Worm (Caenorhabditis elegans): Measurements from ENCODE around the gene F35A5.1.

Gene F35A5.1

DNA sequence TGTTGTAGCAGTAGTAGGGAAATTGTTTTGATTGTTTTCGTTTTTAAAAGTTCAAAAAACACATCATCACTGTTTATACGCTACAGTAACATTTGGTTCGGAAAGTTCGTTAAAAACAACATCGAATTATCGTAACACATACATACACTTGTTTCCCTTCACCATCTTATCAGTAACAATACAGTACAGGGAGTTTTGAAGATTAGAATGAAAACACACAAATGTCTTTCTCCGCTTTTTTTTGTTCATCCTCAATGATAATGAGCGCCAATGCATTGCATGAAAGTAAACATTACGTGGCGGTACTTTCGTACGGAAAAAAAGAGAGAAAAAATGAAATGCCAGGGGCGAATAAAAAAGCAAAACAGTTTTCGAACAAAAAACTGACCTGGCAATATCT, 22.3 kb downstream of the F35A5.1 start (continued):
- TF ChIP-seq snpc-3.4 (tag; optimal IDR thresholded peaks at IDR 0.05) (no peak), nhr-80 (tag; optimal IDR thresholded peaks at IDR 0.05) (peak; percentile 90), rcor-1 (GFP tag; IDR thresholded peaks at IDR 0.05) (no peak), athp-1 (tag; optimal IDR thresholded peaks at IDR 0.05) (no peak), bed-2 (GFP tag; IDR thresholded peaks at IDR 0.05) (no peak), Y53G8AR.9 (GFP tag; conservative IDR thresholded peaks at IDR 0.05) (no peak), ceh-58 (GFP tag; IDR thresholded peaks at IDR 0.05) (no peak), nfya-2 (GFP tag; IDR thresholded peaks at IDR 0.05) (no peak), zfh-2 (GFP tag; conservative IDR thresholded peaks at IDR 0.05) (no peak), ZK185.1 (tag; optimal IDR thresholded peaks at IDR 0.05; ENCODE audit: poor library complexity, severe bottlenecking) (no peak), F22D6.2 (tag; optimal IDR thresholded peaks at IDR 0.05) (no peak), unc-130 (GFP tag; optimal IDR thresholded peaks at IDR 0.05) (no peak), dox-1 (GFP tag; IDR thresholded peaks at IDR 0.05) (0 out of 2 replicates have a peak, but pooled peaks have one; percentile 16), ztf-3 (GFP tag; optimal IDR thresholded peaks at IDR 0.05) (no peak), mel-28 (tag; optimal IDR thresholded peaks at IDR 0.05; ENCODE audit: borderline replicate concordance) (no peak), F55B11.4 (tag; optimal IDR thresholded peaks at IDR 0.05; ENCODE audit: borderline replicate concordance, insufficient read depth) (no peak), Y95B8A.8 (GFP tag; IDR thresholded peaks at IDR 0.05) (no peak), dpff-1 (tag; optimal IDR thresholded peaks at IDR 0.05) (no peak), madf-6 (GFP tag; IDR thresholded peaks at IDR 0.05) (no peak), ztf-25 (GFP tag; IDR thresholded peaks at IDR 0.05) (no peak), aptf-3 (GFP tag; IDR thresholded peaks at IDR 0.05) (no peak), nhr-27 (tag; optimal IDR thresholded peaks at IDR 0.05) (no peak), Y67H2A.10 (GFP tag; conservative IDR thresholded peaks at IDR 0.05) (no peak), cebp-1 (GFP tag; IDR thresholded peaks at IDR 0.05) (no peak), cebp-1 (tag; optimal IDR thresholded peaks at IDR 0.05) (peak; percentile 20), mxl-1 (tag; optimal IDR thresholded peaks at IDR 0.05) (no peak), mcd-1 (GFP tag; IDR thresholded peaks at IDR 0.05) (no peak), lin-26 (GFP tag; IDR thresholded peaks at IDR 0.05) (no peak), rpc-1 (optimal IDR thresholded peaks at IDR 0.05) (no peak), rpc-1 (tag; optimal IDR thresholded peaks at IDR 0.05) (no peak), attf-5 (GFP tag; optimal IDR thresholded peaks at IDR 0.05) (no peak), hrde-1 (tag; optimal IDR thresholded peaks at IDR 0.05; ENCODE audit: borderline replicate concordance) (no peak), egl-44 (GFP tag; IDR thresholded peaks at IDR 0.05) (no peak), him-1 (tag; optimal IDR thresholded peaks at IDR 0.05) (no peak), F49E8.2 (tag; optimal IDR thresholded peaks at IDR 0.05; ENCODE audit: insufficient read depth) (no peak), F57C9.4 (tag; optimal IDR thresholded peaks at IDR 0.05) (no peak), atf-7 (tag; optimal IDR thresholded peaks at IDR 0.05) (no peak)

DNA sequence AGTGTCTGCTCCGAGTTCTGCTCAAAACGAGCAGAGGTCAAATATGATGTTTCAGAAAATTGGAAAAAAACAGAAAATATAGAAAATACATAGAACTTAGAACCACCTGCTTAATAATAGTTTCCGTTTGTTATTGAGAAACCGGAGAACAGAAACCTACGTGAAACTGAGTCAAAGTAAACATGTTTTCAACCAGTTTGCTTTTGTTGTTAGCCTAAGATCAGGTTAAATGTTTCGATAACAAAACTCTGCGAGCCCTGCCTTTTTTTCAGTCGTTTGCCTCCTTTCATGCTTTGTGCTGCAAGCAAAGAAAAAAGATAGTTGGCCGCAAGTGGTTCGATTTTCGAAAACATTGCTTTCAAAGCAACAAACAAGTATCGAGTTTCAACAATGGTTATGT, 23.6 kb downstream of the F35A5.1 start:
- TF ChIP-seq mel-28 (tag; optimal IDR thresholded peaks at IDR 0.05; ENCODE audit: borderline replicate concordance) (no peak), sptf-2 (GFP tag; optimal IDR thresholded peaks at IDR 0.05) (no peak), F39B2.1 (GFP tag; IDR thresholded peaks at IDR 0.05) (no peak), T26A5.8 (tag; optimal IDR thresholded peaks at IDR 0.05) (no peak), ccch-3 (GFP tag; optimal IDR thresholded peaks at IDR 0.05) (no peak)
